Fruit fly (Drosophila melanogaster) whole organism, embryonic: ENCODE results near the gene Pxd.
A peak's percentile ranks its signal among the peaks of the same experiment; 100 is the strongest.

ENCODE experiments used
- ATbp ChIP-seq: fragments of 200-800 bp; sonication (Bioruptor generic); optimal IDR thresholded peaks from 2 replicates; lab custom pipeline; 2017; ENCODE audit warnings: missing biosample characterization, mild to moderate bottlenecking, missing genetic modification characterization, missing genetic modification reagents
- Abd-B ChIP-seq: fragments of 200-800 bp; sonication (Bioruptor generic); optimal IDR thresholded peaks from 2 replicates; lab custom pipeline; 2018; ENCODE audit warnings: missing biosample characterization, mild to moderate bottlenecking, missing genetic modification characterization, moderate library complexity
- Adf1 ChIP-seq: fragments of 200-800 bp; sonication (Bioruptor generic); IDR thresholded peaks from 2 replicates; pipeline ENCODE4 v1.3.6; 2022; ENCODE audit warnings: missing biosample characterization, missing genetic modification characterization
- Antp ChIP-seq: fragments of 200-800 bp; sonication (Bioruptor generic); optimal IDR thresholded peaks from 3 replicates; lab custom pipeline; 2016; ENCODE audit warnings: missing biosample characterization, missing genetic modification characterization
- Awh ChIP-seq: fragments of 200-800 bp; sonication (Bioruptor generic); IDR thresholded peaks from 2 replicates; pipeline ENCODE4, ENCODE4 v1.3.6; 2022; ENCODE audit warnings: missing biosample characterization, missing genetic modification characterization
- BEAF-32 ChIP-seq: fragments of 200-800 bp; sonication (Bioruptor generic); optimal IDR thresholded peaks from 3 replicates; lab custom pipeline; 2017; ENCODE audit warnings: missing biosample characterization, missing genetic modification characterization, mild to moderate bottlenecking, moderate library complexity, missing genetic modification reagents
- CG10147 ChIP-seq: fragments of 200-800 bp; sonication (Bioruptor generic); optimal IDR thresholded peaks from 2 replicates; lab custom pipeline; 2019; ENCODE audit warnings: missing biosample characterization, mild to moderate bottlenecking, missing genetic modification characterization, moderate library complexity
- CG10209 ChIP-seq: fragments of 200-800 bp; sonication (Bioruptor generic); optimal IDR thresholded peaks from 3 replicates; lab custom pipeline; 2017; ENCODE audit warnings: missing biosample characterization, mild to moderate bottlenecking, missing genetic modification characterization, missing genetic modification reagents
- CG10366 ChIP-seq: fragments of 200-800 bp; sonication (Bioruptor generic); IDR thresholded peaks from 2 replicates; pipeline ENCODE4 v1.3.6; 2022; ENCODE audit warnings: missing biosample characterization, missing genetic modification characterization
- CG12155 ChIP-seq: fragments of 200-800 bp; sonication (Bioruptor generic); optimal IDR thresholded peaks from 3 replicates; lab custom pipeline; 2016; ENCODE audit warnings: missing biosample characterization, missing genetic modification characterization
- CG12769 ChIP-seq: fragments of 200-800 bp; sonication (Bioruptor generic); optimal IDR thresholded peaks from 2 replicates; lab custom pipeline; 2019; ENCODE audit warnings: missing biosample characterization, mild to moderate bottlenecking, missing genetic modification characterization, moderate library complexity
- CG13775 ChIP-seq: fragments of 200-800 bp; sonication (Bioruptor generic); optimal IDR thresholded peaks from 3 replicates; lab custom pipeline; 2017; ENCODE audit warnings: missing biosample characterization, mild to moderate bottlenecking, missing genetic modification characterization
- CG14050 ChIP-seq: fragments of 200-800 bp; sonication (Bioruptor generic); IDR thresholded peaks from 3 replicates; pipeline ENCODE4 v1.3.6; 2022; ENCODE audit warnings: missing biosample characterization, missing genetic modification characterization
- CG14860 ChIP-seq: fragments of 200-800 bp; sonication (Bioruptor generic); IDR thresholded peaks from 3 replicates; pipeline ENCODE4 v1.3.6; 2022; ENCODE audit warnings: missing biosample characterization, missing genetic modification characterization; ENCODE audit not compliant: partially characterized antibody
- CG1603 ChIP-seq: fragments of 200-800 bp; sonication (Bioruptor generic); optimal IDR thresholded peaks from 2 replicates; lab custom pipeline; 2019; ENCODE audit warnings: missing biosample characterization, mild to moderate bottlenecking, missing genetic modification characterization, moderate library complexity
- CG17612 ChIP-seq: fragments of 200-800 bp; sonication (Bioruptor generic); IDR thresholded peaks from 2 replicates; pipeline ENCODE4 v1.3.6; 2022; ENCODE audit warnings: missing biosample characterization, missing genetic modification characterization
- CG17829 ChIP-seq: fragments of 200-800 bp; optimal IDR thresholded peaks from 2 replicates; lab custom pipeline; 2019; ENCODE audit warnings: missing biosample characterization, mild to moderate bottlenecking, missing genetic modification characterization, moderate library complexity
- CG2120 ChIP-seq: fragments of 200-800 bp; sonication (Bioruptor generic); optimal IDR thresholded peaks from 3 replicates; lab custom pipeline; 2016; ENCODE audit warnings: missing biosample characterization, missing genetic modification characterization
- CG30403 ChIP-seq: fragments of 200-800 bp; sonication (Bioruptor generic); optimal IDR thresholded peaks from 3 replicates; lab custom pipeline; 2016; ENCODE audit warnings: missing biosample characterization, missing genetic modification characterization
- CG33557 ChIP-seq: fragments of 200-800 bp; sonication (Bioruptor generic); optimal IDR thresholded peaks from 2 replicates; lab custom pipeline; 2019; ENCODE audit warnings: missing biosample characterization, mild to moderate bottlenecking, missing genetic modification characterization, moderate library complexity
- CG4282 ChIP-seq: fragments of 200-800 bp; sonication (Bioruptor generic); optimal IDR thresholded peaks from 2 replicates; lab custom pipeline; 2016; ENCODE audit warnings: missing biosample characterization, missing genetic modification characterization
- CG6175 ChIP-seq: fragments of 200-800 bp; sonication (Bioruptor generic); IDR thresholded peaks from 3 replicates; pipeline ENCODE4 v1.3.6; 2022; ENCODE audit warnings: missing biosample characterization, missing genetic modification characterization
- CG6765 ChIP-seq: fragments of 200-800 bp; sonication (Bioruptor generic); optimal IDR thresholded peaks from 3 replicates; lab custom pipeline; 2017; ENCODE audit warnings: missing biosample characterization, mild to moderate bottlenecking, missing genetic modification characterization
- CG7786 ChIP-seq: fragments of 200-800 bp; sonication (Bioruptor generic); optimal IDR thresholded peaks from 2 replicates; lab custom pipeline; 2016; ENCODE audit warnings: missing biosample characterization, missing genetic modification characterization
- CG9797 ChIP-seq: fragments of 200-800 bp; sonication (Bioruptor generic); optimal IDR thresholded peaks from 3 replicates; lab custom pipeline; 2018; ENCODE audit warnings: missing biosample characterization, mild to moderate bottlenecking, missing genetic modification characterization
- CG9817 ChIP-seq: fragments of 200-800 bp; sonication (Bioruptor generic); optimal IDR thresholded peaks from 2 replicates; lab custom pipeline; 2018; ENCODE audit warnings: missing biosample characterization, mild to moderate bottlenecking, missing genetic modification characterization, moderate library complexity
- Dfd ChIP-seq, 2 experiments: fragments of >200 bp; optimal IDR thresholded peaks; 2 replicates each; lab custom pipeline; 2017; ENCODE audit warnings: missing biosample characterization in 2 of 2, missing genetic modification characterization in 2 of 2
- Dll ChIP-seq: fragments of 200-800 bp; sonication (Bioruptor generic); IDR thresholded peaks from 4 replicates; pipeline ENCODE4 v1.3.6; 2022; ENCODE audit warnings: missing biosample characterization, missing genetic modification characterization; ENCODE audit not compliant: partially characterized antibody
- Dref ChIP-seq: fragments of 200-800 bp; sonication (Bioruptor generic); IDR thresholded peaks from 2 replicates; pipeline ENCODE4 v1.3.6; 2022; ENCODE audit warnings: missing biosample characterization, missing genetic modification characterization
- Ets97D ChIP-seq: fragments of 200-800 bp; sonication (Bioruptor generic); optimal IDR thresholded peaks from 3 replicates; lab custom pipeline; 2016; ENCODE audit warnings: missing biosample characterization, missing genetic modification characterization
- HLH4C ChIP-seq: fragments of 200-800 bp; sonication (Bioruptor generic); IDR thresholded peaks from 3 replicates; pipeline ENCODE4 v1.3.6; 2022; ENCODE audit warnings: missing biosample characterization, missing genetic modification characterization; ENCODE audit not compliant: partially characterized antibody
- HmgD ChIP-seq: fragments of 200-800 bp; sonication (Bioruptor generic); optimal IDR thresholded peaks from 3 replicates; lab custom pipeline; 2016; ENCODE audit warnings: missing biosample characterization, missing genetic modification characterization
- Meics ChIP-seq: fragments of 200-800 bp; sonication (Bioruptor generic); optimal IDR thresholded peaks from 2 replicates; lab custom pipeline; 2017; ENCODE audit warnings: missing biosample characterization, mild to moderate bottlenecking, missing genetic modification characterization
- Oli ChIP-seq: fragments of 200-800 bp; sonication (Bioruptor generic); optimal IDR thresholded peaks from 2 replicates; lab custom pipeline; 2018; ENCODE audit warnings: missing biosample characterization, mild to moderate bottlenecking, missing genetic modification characterization, moderate library complexity
- Optix ChIP-seq: fragments of 200-800 bp; sonication (Bioruptor generic); IDR thresholded peaks from 3 replicates; pipeline ENCODE4 v1.3.6; 2022; ENCODE audit warnings: missing biosample characterization, missing genetic modification characterization
- ab ChIP-seq: fragments of 200-800 bp; sonication (Bioruptor generic); optimal IDR thresholded peaks from 2 replicates; lab custom pipeline; 2016; ENCODE audit warnings: missing biosample characterization, missing genetic modification characterization
- ap ChIP-seq: fragments of 200-800 bp; sonication (Bioruptor generic); IDR thresholded peaks from 2 replicates; pipeline ENCODE4 v1.3.6; 2022; ENCODE audit warnings: missing biosample characterization, missing genetic modification characterization
- bbx ChIP-seq: fragments of 200-800 bp; sonication (Bioruptor generic); IDR thresholded peaks from 2 replicates; pipeline ENCODE4 v1.3.6; 2022; ENCODE audit warnings: missing biosample characterization, missing genetic modification characterization; ENCODE audit not compliant: partially characterized antibody
- bcd ChIP-seq: fragments of 200-800 bp; sonication (Bioruptor generic); optimal IDR thresholded peaks from 2 replicates; lab custom pipeline; 2017; ENCODE audit warnings: missing biosample characterization, mild to moderate bottlenecking, missing genetic modification characterization
- cwo ChIP-seq: fragments of 200-800 bp; sonication (Bioruptor generic); optimal IDR thresholded peaks from 3 replicates; lab custom pipeline; 2017; ENCODE audit warnings: missing biosample characterization, missing genetic modification characterization, mild to moderate bottlenecking, moderate library complexity, missing genetic modification reagents
- danr ChIP-seq: fragments of 200-800 bp; sonication (Bioruptor generic); IDR thresholded peaks from 2 replicates; pipeline ENCODE4 v1.3.6; 2022; ENCODE audit warnings: missing biosample characterization, missing genetic modification characterization
- gsb ChIP-seq: fragments of 200-800 bp; sonication (Bioruptor generic); IDR thresholded peaks from 2 replicates; pipeline ENCODE4 v1.3.6; 2022; ENCODE audit warnings: missing biosample characterization, missing genetic modification characterization
- kay ChIP-seq: fragments of 200-800 bp; sonication (Bioruptor generic); optimal IDR thresholded peaks from 2 replicates; lab custom pipeline; 2016; ENCODE audit warnings: missing biosample characterization, missing genetic modification characterization
- nerfin-1 ChIP-seq: fragments of 200-800 bp; sonication (Bioruptor generic); optimal IDR thresholded peaks from 3 replicates; lab custom pipeline; 2019; ENCODE audit warnings: missing biosample characterization, mild to moderate bottlenecking, missing genetic modification characterization, moderate library complexity
- pb ChIP-seq: fragments of 200-800 bp; sonication (Bioruptor generic); optimal IDR thresholded peaks from 3 replicates; lab custom pipeline; 2016; ENCODE audit warnings: missing biosample characterization, missing genetic modification characterization
- rib ChIP-seq: fragments of 200-800 bp; sonication (Bioruptor generic); IDR thresholded peaks from 2 replicates; pipeline ENCODE4 v1.3.6; 2022; ENCODE audit warnings: missing biosample characterization, missing genetic modification characterization
- sens ChIP-seq: fragments of 200-800 bp; sonication (Bioruptor generic); peaks from one replicate; lab custom pipeline; 2016; ENCODE audit warnings: missing biosample characterization, missing genetic modification characterization
- sna ChIP-seq: fragments of 200-800 bp; sonication (Bioruptor generic); IDR thresholded peaks from 2 replicates; pipeline ENCODE4 v1.3.6; 2022; ENCODE audit warnings: missing biosample characterization, missing genetic modification characterization; ENCODE audit not compliant: partially characterized antibody
- toy ChIP-seq: fragments of 200-800 bp; sonication (Bioruptor generic); IDR thresholded peaks from 2 replicates; pipeline ENCODE4 v1.3.6; 2022; ENCODE audit warnings: missing biosample characterization, missing genetic modification characterization

The Pxd gene

DNA sequence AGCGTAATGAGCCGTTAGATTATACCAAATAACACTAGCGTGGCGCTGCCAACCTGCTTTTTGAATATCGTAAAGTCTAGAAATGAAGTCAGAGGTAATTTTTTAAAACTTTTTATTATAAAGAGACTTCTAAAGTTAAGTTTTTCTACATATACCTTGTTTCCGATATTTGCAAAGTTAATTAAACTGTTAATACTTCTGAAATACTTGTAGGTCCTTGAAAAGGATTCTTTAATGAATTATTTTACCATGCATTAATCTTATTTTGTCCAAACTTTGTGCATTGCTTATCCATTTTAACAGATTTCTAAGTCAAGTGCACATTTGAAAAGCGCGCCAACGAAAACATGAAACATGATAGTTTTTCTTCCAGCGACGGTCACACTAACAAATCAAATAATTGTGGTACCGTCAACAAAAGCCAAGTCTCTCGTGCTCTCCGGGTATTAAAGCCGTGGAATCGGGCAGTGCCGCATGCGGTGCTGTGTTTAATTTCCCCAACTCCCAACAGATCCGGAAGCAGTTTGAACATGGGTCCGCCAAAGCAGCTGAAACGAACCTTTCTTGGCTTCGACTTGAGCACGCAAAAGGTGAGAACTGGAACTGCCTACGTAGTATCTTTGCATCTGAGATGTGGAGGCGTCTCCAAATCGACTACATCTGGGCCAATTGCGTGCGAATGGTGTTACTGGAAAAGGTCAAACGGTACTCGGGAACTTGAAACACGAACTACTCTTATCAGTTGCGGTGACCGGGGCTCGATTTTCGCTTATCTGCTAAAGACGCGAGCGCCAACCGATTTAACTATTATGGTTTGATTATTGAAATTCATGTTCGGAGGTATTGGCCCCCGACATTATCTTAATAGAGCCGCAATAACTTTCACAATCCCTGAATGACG lies 18.1 kb upstream of the Pxd start, which contains the start of the genes EMC2A and CG3534:
Gene EMC2A, minus strand, starts transcription at position 13 of the 901 bp plus-strand sequence.
Gene CG3534, plus strand, starts transcription at position 388 of the 901 bp plus-strand sequence.
- no peak for TF ChIP-seq danr
- TF ChIP-seq nerfin-1 (tag; lab: Kevin White, UChicago), result no peak
- TF ChIP-seq CG10209 (GFP tag; lab: Kevin White, UChicago), result no peak
- peak; percentile 21 for TF ChIP-seq CG1603 (tag; lab: Kevin White, UChicago)
- peak; percentile 25 for TF ChIP-seq CG30403 (GFP tag; lab: Kevin White, UChicago)
- no peak for TF ChIP-seq CG14050 (GFP tag; lab: Robert Waterston, UW)
- peak; percentile 2 for TF ChIP-seq CG2120 (GFP tag; lab: Kevin White, UChicago)
- no peak for TF ChIP-seq toy (GFP tag; lab: Robert Waterston, UW)
- TF ChIP-seq CG12155 (GFP tag; lab: Kevin White, UChicago), result no peak
- 0 out of 2 replicates have a peak, but pooled peaks have one; percentile 18 for TF ChIP-seq Awh (GFP tag; lab: Robert Waterston, UW)
- TF ChIP-seq CG14860 (GFP tag; lab: Robert Waterston, UW), result no peak; the same call in 2 of the 3 replicates
- TF ChIP-seq CG6765, result no peak
- no peak for TF ChIP-seq CG33557 (GFP tag; lab: Kevin White, UChicago)
- TF ChIP-seq bcd, result peak; percentile 41
- TF ChIP-seq CG12769 (tag; lab: Kevin White, UChicago), result no peak
- TF ChIP-seq CG10366 (GFP tag; lab: Robert Waterston, UW), result no peak
- peak; percentile 10 for TF ChIP-seq BEAF-32
- TF ChIP-seq ap (GFP tag; lab: Robert Waterston, UW), result no peak
- no peak for TF ChIP-seq rib (GFP tag; lab: Robert Waterston, UW)
- TF ChIP-seq Dll (GFP tag; lab: Robert Waterston, UW), result 0 out of 4 replicates have a peak, but pooled peaks have one; percentile 16
- peak; percentile 34 for TF ChIP-seq Ets97D (GFP tag; lab: Kevin White, UChicago)
- TF ChIP-seq Meics, result peak; percentile 33
- TF ChIP-seq HLH4C, result no peak
- TF ChIP-seq Optix, result no peak
- no peak for TF ChIP-seq HmgD (GFP tag; lab: Kevin White, UChicago)
- TF ChIP-seq CG17829 (tag; lab: Kevin White, UChicago), result peak; percentile 51
- TF ChIP-seq Dref, result no peak
- no peak for TF ChIP-seq ab (GFP tag; lab: Kevin White, UChicago)
- TF ChIP-seq sens, result peak; percentile 86
- no peak for TF ChIP-seq CG6175 (GFP tag; lab: Robert Waterston, UW)
- TF ChIP-seq cwo, result no peak
- no peak for TF ChIP-seq CG13775 (GFP tag; lab: Kevin White, UChicago)
- TF ChIP-seq CG17612 (GFP tag; lab: Robert Waterston, UW), result no peak
- TF ChIP-seq kay, result no peak
- peak; percentile 16; the same call in 1 of the 2 replicates for TF ChIP-seq bbx
- TF ChIP-seq CG9817 (tag; lab: Kevin White, UChicago), result no peak
- TF ChIP-seq Oli (tag; lab: Kevin White, UChicago), result no peak
- no peak for TF ChIP-seq CG4282
- TF ChIP-seq CG10147 (GFP tag; lab: Kevin White, UChicago), result no peak
- TF ChIP-seq CG9797 (GFP tag; lab: Kevin White, UChicago), result peak; percentile 69
- TF ChIP-seq gsb (GFP tag; lab: Robert Waterston, UW), result no peak
- no peak for TF ChIP-seq ATbp (GFP tag; lab: Kevin White, UChicago)
- peak; percentile 33 for TF ChIP-seq Antp (GFP tag; lab: Kevin White, UChicago)
- TF ChIP-seq sna, result peak; percentile 42; the same call in 1 of the 2 replicates
- TF ChIP-seq Abd-B, result peak; percentile 61
- no peak for TF ChIP-seq Dfd (GFP tag; optimal IDR thresholded peaks at IDR 0.05; lab: Kevin White, UChicago)
- no peak for TF ChIP-seq CG7786 (GFP tag; lab: Kevin White, UChicago)
- no peak for TF ChIP-seq pb (GFP tag; lab: Kevin White, UChicago)
- TF ChIP-seq Adf1, result no peak
